Fruit fly (Drosophila melanogaster): ENCODE data around the gene Cpr65Ax1.

- TF ChIP-seq ci (GFP tag; IDR thresholded peaks at IDR 0.05) = no peak
- TF ChIP-seq Sry-β (GFP tag; optimal IDR thresholded peaks at IDR 0.05) = no peak
- TF ChIP-seq Med (GFP tag) = no peak
- TF ChIP-seq en (GFP tag; optimal IDR thresholded peaks at IDR 0.05) = no peak
- no peak for TF ChIP-seq HLH4C (GFP tag; IDR thresholded peaks at IDR 0.05; ENCODE audit: partially characterized antibody)
- no peak for TF ChIP-seq CG15269 (tag; optimal IDR thresholded peaks at IDR 0.05)
- no peak for TF ChIP-seq CG9215 (GFP tag; IDR thresholded peaks at IDR 0.05)
- no peak for TF ChIP-seq CG1647 (GFP tag; optimal IDR thresholded peaks at IDR 0.05)
Observed at dm6 chr3L:6136691-6137090, 11.1 kb downstream of the Cpr65Ax1 start, which contains the start of gene Lcp65Af.
